Worm (Caenorhabditis elegans) whole organism, young adult: ENCODE data around the gene fbxa-215.

Source experiments
- ama-1 ChIP-seq, 3 experiments: fragments of 150-350 bp in 1 of 3; sonication (generic microtip) in 2 of 3; optimal IDR thresholded peaks; 2 replicates each; lab custom pipeline; 2014 to 2018; ENCODE audit warnings: missing biosample characterization in 2 of 3, missing genetic modification characterization in 2 of 3, missing genetic modification reagents in 2 of 3
- ceh-79 ChIP-seq: sonication (generic microtip); optimal IDR thresholded peaks from 2 replicates; lab custom pipeline; 2017; ENCODE audit warnings: mild to moderate bottlenecking, missing genetic modification characterization, missing compliant biosample characterization
- ceh-91 ChIP-seq: fragments of 200-800 bp; sonication (Bioruptor generic); IDR thresholded peaks from 2 replicates; pipeline ENCODE4 v1.3.6; 2022; ENCODE audit warnings: missing genetic modification reagents, missing genetic modification characterization, missing compliant biosample characterization
- madf-3 ChIP-seq: fragments of 200-800 bp; sonication (Bioruptor generic); IDR thresholded peaks from 2 replicates; pipeline ENCODE4 v1.3.6; 2022; ENCODE audit warnings: missing genetic modification reagents, missing genetic modification characterization, missing compliant biosample characterization

DNA sequence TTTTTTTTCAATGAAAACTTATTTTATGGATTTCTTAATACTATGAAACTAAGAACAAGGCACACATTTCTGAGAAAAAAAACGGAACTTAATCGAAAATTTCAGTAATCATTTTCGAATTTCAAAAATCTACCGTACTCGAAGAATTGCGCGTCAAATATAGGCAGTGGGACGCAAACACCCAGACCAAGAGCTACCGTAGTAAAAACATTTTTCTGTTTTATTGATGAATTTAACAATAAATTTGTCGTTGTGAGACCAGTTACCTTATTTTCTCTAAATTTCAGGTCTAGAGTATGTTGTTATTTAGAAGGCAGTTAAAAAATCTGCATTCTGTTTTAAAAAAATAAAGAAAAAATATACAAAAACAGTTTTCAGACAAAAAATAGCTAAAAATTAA lies 20.9 kb upstream of the fbxa-215 start:
- TF ChIP-seq madf-3 (GFP tag; lab: Robert Waterston, UW): no peak
- TF ChIP-seq ama-1 (optimal IDR thresholded peaks at IDR 0.05; lab: Kevin White, UChicago): no peak
- no peak for TF ChIP-seq ama-1 (GFP tag; optimal IDR thresholded peaks at IDR 0.05; lab: Kevin White, UChicago)
- TF ChIP-seq ceh-91: no peak
- no peak for TF ChIP-seq ceh-79 (tag; lab: Kevin White, UChicago)
